Fruit fly (Drosophila melanogaster) whole organism, embryonic: ENCODE measurements around the gene Tmtc4.

Experiments
- CG10321 ChIP-seq: fragments of 200-800 bp; sonication (Bioruptor generic); IDR thresholded peaks from 2 replicates; pipeline ENCODE4 v1.3.6; 2022; ENCODE audit warnings: missing biosample characterization, missing genetic modification characterization
- CG10543 ChIP-seq: fragments of 200-800 bp; sonication (Bioruptor generic); optimal IDR thresholded peaks from 3 replicates; lab custom pipeline; 2017; ENCODE audit warnings: missing biosample characterization, mild to moderate bottlenecking, missing genetic modification characterization, moderate library complexity
- CG12104 ChIP-seq: fragments of 200-800 bp; sonication (Bioruptor generic); optimal IDR thresholded peaks from 3 replicates; lab custom pipeline; 2016; ENCODE audit warnings: missing biosample characterization, missing genetic modification characterization
- CG16813 ChIP-seq: fragments of 200-800 bp; sonication (Bioruptor generic); IDR thresholded peaks from 3 replicates; pipeline ENCODE4 v1.3.6; 2022; ENCODE audit warnings: missing biosample characterization, missing genetic modification characterization; ENCODE audit not compliant: partially characterized antibody
- CG18262 ChIP-seq: fragments of 200-800 bp; optimal IDR thresholded peaks from 3 replicates; lab custom pipeline; 2019; ENCODE audit warnings: missing biosample characterization, mild to moderate bottlenecking, missing genetic modification characterization, moderate library complexity
- CG2129 ChIP-seq: fragments of 200-800 bp; sonication (Bioruptor generic); IDR thresholded peaks from 2 replicates; pipeline ENCODE4 v1.3.6; 2022; ENCODE audit warnings: missing biosample characterization, missing genetic modification characterization; ENCODE audit not compliant: partially characterized antibody
- Hr3 ChIP-seq: fragments of 200-800 bp; sonication (Bioruptor generic); optimal IDR thresholded peaks from 3 replicates; lab custom pipeline; 2016; ENCODE audit warnings: missing biosample characterization, missing genetic modification characterization
- Lhr ChIP-seq: fragments of 200-800 bp; sonication (Bioruptor generic); optimal IDR thresholded peaks from 3 replicates; lab custom pipeline; 2017; ENCODE audit warnings: mild to moderate bottlenecking, missing biosample characterization, missing genetic modification reagents, missing genetic modification characterization
- ap ChIP-seq: fragments of 200-800 bp; sonication (Bioruptor generic); IDR thresholded peaks from 2 replicates; pipeline ENCODE4 v1.3.6; 2022; ENCODE audit warnings: missing biosample characterization, missing genetic modification characterization
- caup ChIP-seq: fragments of 200-800 bp; sonication (Bioruptor generic); optimal IDR thresholded peaks from 3 replicates; lab custom pipeline; 2017; ENCODE audit warnings: missing biosample characterization, mild to moderate bottlenecking, missing genetic modification characterization, moderate library complexity; ENCODE audit not compliant: severe bottlenecking
- ftz-f1 ChIP-seq: fragments of 200-800 bp; sonication (Bioruptor generic); optimal IDR thresholded peaks from 2 replicates; lab custom pipeline; 2016; ENCODE audit warnings: missing biosample characterization, missing genetic modification characterization
- gcm ChIP-seq: fragments of 200-800 bp; sonication (Bioruptor generic); optimal IDR thresholded peaks from 2 replicates; lab custom pipeline; 2019; ENCODE audit warnings: missing biosample characterization, mild to moderate bottlenecking, missing genetic modification characterization, moderate library complexity
- inv ChIP-seq: fragments of 200-800 bp; sonication (Bioruptor generic); IDR thresholded peaks from 2 replicates; pipeline ENCODE4 v1.3.6; 2022; ENCODE audit warnings: missing biosample characterization, missing genetic modification characterization; ENCODE audit not compliant: partially characterized antibody
- kay ChIP-seq: fragments of 200-800 bp; sonication (Bioruptor generic); optimal IDR thresholded peaks from 2 replicates; lab custom pipeline; 2016; ENCODE audit warnings: missing biosample characterization, missing genetic modification characterization
- kni ChIP-seq: fragments of 200-800 bp; sonication (Bioruptor generic); optimal IDR thresholded peaks from 3 replicates; lab custom pipeline; 2017; ENCODE audit warnings: mild to moderate bottlenecking, missing biosample characterization, missing genetic modification reagents, missing genetic modification characterization
- odd ChIP-seq: fragments of 200-800 bp; sonication (Bioruptor generic); optimal IDR thresholded peaks from 2 replicates; lab custom pipeline; 2017; ENCODE audit warnings: missing biosample characterization, mild to moderate bottlenecking, missing genetic modification characterization

The Tmtc4 gene

DNA sequence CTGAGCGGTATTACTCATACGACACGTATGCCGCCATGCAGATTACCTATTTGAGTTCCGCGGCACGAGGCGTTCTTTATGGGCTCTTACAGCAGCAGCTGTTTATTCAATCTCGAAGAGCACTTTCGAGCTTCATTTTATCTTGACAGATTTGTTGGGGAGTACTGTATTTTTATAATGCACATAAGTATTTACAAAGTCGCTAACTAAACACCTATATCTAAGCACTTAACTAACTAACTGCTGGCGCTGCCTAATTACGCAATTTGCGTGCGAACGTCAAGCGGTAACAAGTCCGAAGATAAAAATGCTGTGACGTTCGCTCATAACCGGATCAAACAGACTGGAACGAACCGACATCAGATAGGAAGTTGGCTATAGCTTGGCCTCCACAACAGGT lies 51.6 kb downstream of the Tmtc4 start (continued):
- TF ChIP-seq inv (GFP tag; lab: Robert Waterston, UW): no peak
- no peak for TF ChIP-seq kay (GFP tag; lab: Kevin White, UChicago)
- TF ChIP-seq ap: no peak
- TF ChIP-seq CG10543: peak; percentile 53
- TF ChIP-seq Lhr (GFP tag; lab: Kevin White, UChicago): no peak
- no peak for TF ChIP-seq CG16813 (GFP tag; lab: Robert Waterston, UW)
- TF ChIP-seq CG10321: no peak
- TF ChIP-seq gcm: no peak
- no peak for TF ChIP-seq CG18262 (tag; lab: Kevin White, UChicago)
- no peak for TF ChIP-seq CG12104
- TF ChIP-seq ftz-f1: no peak
- no peak for TF ChIP-seq odd (GFP tag; lab: Kevin White, UChicago)
- TF ChIP-seq CG2129 (GFP tag; lab: Robert Waterston, UW): no peak
- no peak for TF ChIP-seq kni
- peak; percentile 20 for TF ChIP-seq caup (GFP tag; lab: Kevin White, UChicago)
- no peak for TF ChIP-seq Hr3 (GFP tag; lab: Kevin White, UChicago)
- TF ChIP-seq, all 482 proteins: peak for 19
